Fruit fly (Drosophila melanogaster): Measurements from ENCODE around the gene CG1309.

- TF ChIP-seq psq (optimal IDR thresholded peaks at IDR 0.05) (no peak), Dll (optimal IDR thresholded peaks at IDR 0.05) (peak; percentile 70), usp (GFP tag; optimal IDR thresholded peaks at IDR 0.05) (no peak)
These were observed 32.1 kb upstream of the CG1309 start, which contains the start of gene CG46460 for dm6 chr3L:4227164-4227563.

Measured in whole organism.